Worm (Caenorhabditis elegans) whole organism, L3 larva: ENCODE results near the gene fbxb-46.

Experiments
- egl-27 ChIP-seq: sonication (generic microtip); optimal IDR thresholded peaks from 4 replicates; lab custom pipeline; 2017; ENCODE audit warnings: missing biosample characterization, missing genetic modification reagents, missing genetic modification characterization
- nfya-1 ChIP-seq: sonication (generic microtip); optimal IDR thresholded peaks from 2 replicates; lab custom pipeline; 2017; ENCODE audit warnings: missing genetic modification characterization, mild to moderate bottlenecking, missing compliant biosample characterization, antibody characterized with exemption, moderate library complexity; ENCODE audit not compliant: insufficient read depth

ce11 chrII:1618948-1619347 lies 48.0 kb upstream of the fbxb-46 start, which contains the start of gene fbxa-166:
- TF ChIP-seq egl-27 (tag; lab: Kevin White, UChicago) (no peak), nfya-1 (tag; lab: Kevin White, UChicago) (no peak)
